Worm (Caenorhabditis elegans): Measurements from ENCODE around the gene col-168.
A peak's percentile ranks its signal among the peaks of the same experiment; 100 is the strongest.

The col-168 gene

ce11 chrX:6291632-6292031 lies 34.6 kb upstream of the col-168 start, which contains the start of gene lev-9:
Gene lev-9 (minus strand): TSS chrX:6291732.
- TF ChIP-seq elt-2 (tag; optimal IDR thresholded peaks at IDR 0.05) (no peak), R02D3.7 (tag; optimal IDR thresholded peaks at IDR 0.05) (no peak), lin-15B (tag; optimal IDR thresholded peaks at IDR 0.05) (no peak), ztf-11 (tag; optimal IDR thresholded peaks at IDR 0.05) (no peak), mml-1 (tag; optimal IDR thresholded peaks at IDR 0.05) (no peak), nhr-11 (tag; optimal IDR thresholded peaks at IDR 0.05) (no peak), fos-1 (tag; optimal IDR thresholded peaks at IDR 0.05) (no peak), pha-4 (tag; optimal IDR thresholded peaks at IDR 0.05) (no peak), nhr-77 (tag; optimal IDR thresholded peaks at IDR 0.05) (no peak), hmg-11 (tag; optimal IDR thresholded peaks at IDR 0.05) (no peak), snpc-4 (tag; optimal IDR thresholded peaks at IDR 0.05) (no peak), nfya-1 (tag; optimal IDR thresholded peaks at IDR 0.05; ENCODE audit: insufficient read depth) (no peak), fkh-10 (GFP tag; optimal IDR thresholded peaks at IDR 0.05) (no peak), aly-2 (tag; optimal IDR thresholded peaks at IDR 0.05) (no peak)

ce11 chrX:6292143-6292542 lies 34.0 kb upstream of the col-168 start:
- no peak for TF ChIP-seq nhr-237 (tag; optimal IDR thresholded peaks at IDR 0.05)
- no peak for TF ChIP-seq nhr-67 (tag; optimal IDR thresholded peaks at IDR 0.05)
- TF ChIP-seq nhr-11 (tag; optimal IDR thresholded peaks at IDR 0.05), result no peak
- no peak for TF ChIP-seq ceh-16 (tag; optimal IDR thresholded peaks at IDR 0.05)
- TF ChIP-seq nhr-25 (tag; optimal IDR thresholded peaks at IDR 0.05), result peak; percentile 18
- peak; percentile 59 for TF ChIP-seq nhr-23 (tag; optimal IDR thresholded peaks at IDR 0.05)
- no peak for TF ChIP-seq ZK546.5 (tag; optimal IDR thresholded peaks at IDR 0.05)
- TF ChIP-seq mdl-1 (tag; optimal IDR thresholded peaks at IDR 0.05), result no peak
- TF ChIP-seq fkh-10 (GFP tag; optimal IDR thresholded peaks at IDR 0.05), result no peak
- no peak for TF ChIP-seq ceh-9 (tag; optimal IDR thresholded peaks at IDR 0.05)
- TF ChIP-seq nhr-76 (tag; optimal IDR thresholded peaks at IDR 0.05), result no peak
- no peak for TF ChIP-seq nhr-28 (tag; optimal IDR thresholded peaks at IDR 0.05)
- TF ChIP-seq lin-39 (tag; optimal IDR thresholded peaks at IDR 0.05), result peak; percentile 61
- no peak for TF ChIP-seq pqm-1 (tag; optimal IDR thresholded peaks at IDR 0.05)
- no peak for TF ChIP-seq unc-39 (tag; optimal IDR thresholded peaks at IDR 0.05)
- peak; percentile 9 for TF ChIP-seq snpc-4 (tag; optimal IDR thresholded peaks at IDR 0.05)
- TF ChIP-seq skn-1 (tag; optimal IDR thresholded peaks at IDR 0.05), result no peak
- TF ChIP-seq zag-1 (tag; optimal IDR thresholded peaks at IDR 0.05), result no peak
- TF ChIP-seq pha-4 (tag; optimal IDR thresholded peaks at IDR 0.05), result peak; percentile 53
- TF ChIP-seq lsy-12 (tag; optimal IDR thresholded peaks at IDR 0.05), result peak; percentile 42
- no peak for TF ChIP-seq elt-1 (tag; optimal IDR thresholded peaks at IDR 0.05)
- no peak for TF ChIP-seq ama-1 (optimal IDR thresholded peaks at IDR 0.05)
- TF ChIP-seq fos-1 (tag; optimal IDR thresholded peaks at IDR 0.05), result no peak
- no peak for TF ChIP-seq sea-2 (GFP tag; optimal IDR thresholded peaks at IDR 0.05)
- peak; percentile 86 for TF ChIP-seq hmg-11 (tag; optimal IDR thresholded peaks at IDR 0.05)
- no peak for TF ChIP-seq fkh-2 (tag; optimal IDR thresholded peaks at IDR 0.05)
- TF ChIP-seq ceh-82 (tag; optimal IDR thresholded peaks at IDR 0.05), result no peak
- peak; percentile 62 for TF ChIP-seq nhr-77 (tag; optimal IDR thresholded peaks at IDR 0.05)
- TF ChIP-seq ztf-11 (tag; optimal IDR thresholded peaks at IDR 0.05), result no peak
- peak; percentile 41 for TF ChIP-seq elt-2 (tag; optimal IDR thresholded peaks at IDR 0.05)
- TF ChIP-seq tbx-2 (tag; optimal IDR thresholded peaks at IDR 0.05), result peak; percentile 61
- TF ChIP-seq lin-15B (tag; optimal IDR thresholded peaks at IDR 0.05), result no peak
- peak; percentile 49 for TF ChIP-seq nhr-43 (tag; optimal IDR thresholded peaks at IDR 0.05; ENCODE audit: poor library complexity, severe bottlenecking)
- no peak for TF ChIP-seq mml-1 (tag; optimal IDR thresholded peaks at IDR 0.05)
- TF ChIP-seq elt-3 (tag; optimal IDR thresholded peaks at IDR 0.05), result no peak
- no peak for TF ChIP-seq nhr-12 (tag; optimal IDR thresholded peaks at IDR 0.05)
- no peak for TF ChIP-seq aly-2 (tag; optimal IDR thresholded peaks at IDR 0.05)
- TF ChIP-seq eor-1 (tag; optimal IDR thresholded peaks at IDR 0.05), result peak in 1 of 2 experiments; percentile 29
- TF ChIP-seq ceh-28 (tag; optimal IDR thresholded peaks at IDR 0.05), result peak; percentile 12
- TF ChIP-seq unc-62 (GFP tag; optimal IDR thresholded peaks at IDR 0.05), result no peak
- TF ChIP-seq egl-5 (tag; optimal IDR thresholded peaks at IDR 0.05), result peak; percentile 1
- TF ChIP-seq jun-1 (tag; optimal IDR thresholded peaks at IDR 0.05), result peak; percentile 35
- TF ChIP-seq egl-27 (tag; optimal IDR thresholded peaks at IDR 0.05), result no peak
- TF ChIP-seq R02D3.7 (tag; optimal IDR thresholded peaks at IDR 0.05), result no peak
- peak; percentile 57 for TF ChIP-seq nfya-1 (tag; optimal IDR thresholded peaks at IDR 0.05; ENCODE audit: insufficient read depth)
- no peak for TF ChIP-seq daf-12 (tag; optimal IDR thresholded peaks at IDR 0.05)
- no peak for TF ChIP-seq ztf-4 (tag; optimal IDR thresholded peaks at IDR 0.05)
